Fruit fly (Drosophila melanogaster) whole organism, embryonic: ENCODE results near the gene Zif.

ENCODE experiments used
- Ada2b ChIP-seq: fragments of 200-800 bp; sonication (Bioruptor generic); IDR thresholded peaks from 2 replicates; pipeline ENCODE4 v1.3.6; 2022; ENCODE audit warnings: missing biosample characterization, missing genetic modification characterization
- CG10209 ChIP-seq: fragments of 200-800 bp; sonication (Bioruptor generic); optimal IDR thresholded peaks from 3 replicates; lab custom pipeline; 2017; ENCODE audit warnings: missing biosample characterization, mild to moderate bottlenecking, missing genetic modification characterization, missing genetic modification reagents
- CG10431 ChIP-seq: fragments of 200-800 bp; sonication (Bioruptor generic); optimal IDR thresholded peaks from 3 replicates; lab custom pipeline; 2018; ENCODE audit warnings: missing biosample characterization, mild to moderate bottlenecking, missing genetic modification characterization
- CG11560 ChIP-seq: fragments of 200-800 bp; sonication (Bioruptor generic); IDR thresholded peaks from 3 replicates; pipeline ENCODE4 v1.3.6; 2022; ENCODE audit warnings: missing biosample characterization, missing genetic modification characterization
- CG12104 ChIP-seq: fragments of 200-800 bp; sonication (Bioruptor generic); optimal IDR thresholded peaks from 3 replicates; lab custom pipeline; 2016; ENCODE audit warnings: missing biosample characterization, missing genetic modification characterization
- CG13424 ChIP-seq: fragments of 200-800 bp; sonication (Bioruptor generic); optimal IDR thresholded peaks from 2 replicates; lab custom pipeline; 2019; ENCODE audit warnings: missing biosample characterization, mild to moderate bottlenecking, missing genetic modification characterization, moderate library complexity
- CG13894 ChIP-seq: fragments of 200-800 bp; sonication (Bioruptor generic); optimal IDR thresholded peaks from 3 replicates; lab custom pipeline; 2018; ENCODE audit warnings: missing biosample characterization, mild to moderate bottlenecking, missing genetic modification characterization, moderate library complexity
- CG15479 ChIP-seq: fragments of 200-800 bp; sonication (Bioruptor generic); optimal IDR thresholded peaks from 3 replicates; lab custom pipeline; 2019; ENCODE audit warnings: missing biosample characterization, mild to moderate bottlenecking, missing genetic modification characterization, moderate library complexity
- CG15601 ChIP-seq: fragments of 200-800 bp; sonication (Bioruptor generic); optimal IDR thresholded peaks from 3 replicates; lab custom pipeline; 2019; ENCODE audit warnings: missing biosample characterization, mild to moderate bottlenecking, missing genetic modification characterization, moderate library complexity
- CG16813 ChIP-seq: fragments of 200-800 bp; sonication (Bioruptor generic); IDR thresholded peaks from 3 replicates; pipeline ENCODE4 v1.3.6; 2022; ENCODE audit warnings: missing biosample characterization, missing genetic modification characterization; ENCODE audit not compliant: partially characterized antibody
- CG17568 ChIP-seq: fragments of 200-800 bp; sonication (Bioruptor generic); optimal IDR thresholded peaks from 2 replicates; lab custom pipeline; 2018; ENCODE audit warnings: missing biosample characterization, mild to moderate bottlenecking, missing genetic modification characterization, moderate library complexity
- CG17612 ChIP-seq: fragments of 200-800 bp; sonication (Bioruptor generic); IDR thresholded peaks from 2 replicates; pipeline ENCODE4 v1.3.6; 2022; ENCODE audit warnings: missing biosample characterization, missing genetic modification characterization
- CG18764 ChIP-seq: fragments of 200-800 bp; sonication (Bioruptor generic); optimal IDR thresholded peaks from 3 replicates; lab custom pipeline; 2016; ENCODE audit warnings: missing biosample characterization, missing genetic modification characterization
- CG2678 ChIP-seq: fragments of 200-800 bp; sonication (Bioruptor generic); optimal IDR thresholded peaks from 3 replicates; lab custom pipeline; 2019; ENCODE audit warnings: missing biosample characterization, mild to moderate bottlenecking, missing genetic modification characterization, moderate library complexity
- CG3407 ChIP-seq: fragments of 200-800 bp; sonication (Bioruptor generic); optimal IDR thresholded peaks from 2 replicates; lab custom pipeline; 2018; ENCODE audit warnings: missing biosample characterization, mild to moderate bottlenecking, missing genetic modification characterization
- CG34224 ChIP-seq: fragments of 200-800 bp; sonication (Bioruptor generic); IDR thresholded peaks from 3 replicates; pipeline ENCODE4 v1.3.6; 2022; ENCODE audit warnings: missing biosample characterization, missing genetic modification characterization; ENCODE audit not compliant: partially characterized antibody
- CG43689 ChIP-seq: fragments of 200-800 bp; sonication (Bioruptor generic); IDR thresholded peaks from 2 replicates; pipeline ENCODE4 v1.3.6; 2022; ENCODE audit warnings: missing biosample characterization, missing genetic modification characterization
- CG4730 ChIP-seq: fragments of 200-800 bp; sonication (Bioruptor generic); IDR thresholded peaks from 2 replicates; pipeline ENCODE4 v1.3.6; 2022; ENCODE audit warnings: missing biosample characterization, missing genetic modification characterization
- CG8089 ChIP-seq: fragments of 200-800 bp; sonication (Bioruptor generic); optimal IDR thresholded peaks from 3 replicates; lab custom pipeline; 2016; ENCODE audit warnings: missing biosample characterization, missing genetic modification characterization
- CG9876 ChIP-seq: fragments of 200-800 bp; sonication (Bioruptor generic); optimal IDR thresholded peaks from 2 replicates; lab custom pipeline; 2016; ENCODE audit warnings: missing biosample characterization, missing genetic modification characterization
- CHES-1-like ChIP-seq: fragments of 200-800 bp; sonication (Bioruptor generic); optimal IDR thresholded peaks from 2 replicates; lab custom pipeline; 2016; ENCODE audit warnings: missing biosample characterization, missing genetic modification characterization
- Eip74EF ChIP-seq, 2 experiments: fragments of 200-800 bp in 1 of 2; fragments of >200 bp in 1 of 2; sonication (Bioruptor generic) in 1 of 2; optimal IDR thresholded peaks; 2 replicates each; lab custom pipeline; 2017 to 2019; ENCODE audit warnings: missing biosample characterization in 2 of 2, missing genetic modification characterization in 2 of 2, mild to moderate bottlenecking in 1 of 2, moderate library complexity in 1 of 2
- Gsc ChIP-seq: fragments of 200-800 bp; sonication (Bioruptor generic); IDR thresholded peaks from 2 replicates; pipeline ENCODE4 v1.3.6; 2022; ENCODE audit warnings: missing biosample characterization, missing genetic modification characterization
- Gug ChIP-seq: fragments of 200-800 bp; sonication (Bioruptor generic); IDR thresholded peaks from 4 replicates; pipeline ENCODE4 v1.3.6; 2022; ENCODE audit warnings: missing biosample characterization, missing genetic modification characterization
- HmgZ ChIP-seq: fragments of 200-800 bp; sonication (Bioruptor generic); optimal IDR thresholded peaks from 2 replicates; lab custom pipeline; 2018; ENCODE audit warnings: missing biosample characterization, mild to moderate bottlenecking, missing genetic modification characterization
- Kr ChIP-seq: fragments of 200-800 bp; sonication (Bioruptor generic); optimal IDR thresholded peaks from 2 replicates; lab custom pipeline; 2017; ENCODE audit warnings: missing biosample characterization, mild to moderate bottlenecking, missing genetic modification characterization
- Lhr ChIP-seq: fragments of 200-800 bp; sonication (Bioruptor generic); optimal IDR thresholded peaks from 3 replicates; lab custom pipeline; 2017; ENCODE audit warnings: mild to moderate bottlenecking, missing biosample characterization, missing genetic modification reagents, missing genetic modification characterization
- Mad ChIP-seq: fragments of 200-800 bp; sonication (Bioruptor generic); optimal IDR thresholded peaks from 2 replicates; lab custom pipeline; 2016; ENCODE audit warnings: missing biosample characterization, missing genetic modification characterization
- NC2α ChIP-seq: fragments of 200-800 bp; sonication (Bioruptor generic); optimal IDR thresholded peaks from 2 replicates; lab custom pipeline; 2016; ENCODE audit warnings: missing biosample characterization, missing genetic modification characterization
- Nf-YA ChIP-seq: fragments of 200-800 bp; sonication (Bioruptor generic); IDR thresholded peaks from 2 replicates; pipeline ENCODE4 v1.3.6; 2022; ENCODE audit warnings: missing biosample characterization, missing genetic modification characterization
- Opbp ChIP-seq: fragments of 200-800 bp; sonication (Bioruptor generic); IDR thresholded peaks from 3 replicates; pipeline ENCODE4 v1.3.6; 2022; ENCODE audit warnings: missing biosample characterization, missing genetic modification characterization; ENCODE audit not compliant: partially characterized antibody
- Usf ChIP-seq: fragments of 200-800 bp; sonication (Bioruptor generic); optimal IDR thresholded peaks from 2 replicates; lab custom pipeline; 2017; ENCODE audit warnings: missing genotype, missing biosample characterization, missing genetic modification characterization
- Xbp1 ChIP-seq: fragments of 200-800 bp; sonication (Bioruptor generic); optimal IDR thresholded peaks from 3 replicates; lab custom pipeline; 2016; ENCODE audit warnings: missing biosample characterization, mild to moderate bottlenecking, missing genetic modification characterization
- Xrp1 ChIP-seq: fragments of 200-800 bp; sonication (Bioruptor generic); IDR thresholded peaks from 2 replicates; pipeline ENCODE4 v1.3.6; 2022; ENCODE audit warnings: missing biosample characterization, missing genetic modification characterization
- cato ChIP-seq: fragments of 200-800 bp; sonication (Bioruptor generic); optimal IDR thresholded peaks from 2 replicates; lab custom pipeline; 2016; ENCODE audit warnings: missing biosample characterization, missing genetic modification characterization, borderline replicate concordance
- crol ChIP-seq: fragments of 200-800 bp; sonication (Bioruptor generic); IDR thresholded peaks from 2 replicates; pipeline ENCODE4 v1.3.6; 2022; ENCODE audit warnings: missing biosample characterization, missing genetic modification characterization
- dm ChIP-seq: fragments of 200-800 bp; sonication (Bioruptor generic); optimal IDR thresholded peaks from 3 replicates; lab custom pipeline; 2016; ENCODE audit warnings: missing biosample characterization, missing genetic modification characterization
- dpn ChIP-seq, 2 experiments: fragments of 200-800 bp; sonication (Bioruptor generic); optimal IDR thresholded peaks; 3 replicates each; lab custom pipeline; 2016; ENCODE audit warnings: missing biosample characterization in 2 of 2, missing genetic modification characterization in 2 of 2
- fd96Cb ChIP-seq: fragments of 200-800 bp; sonication (Bioruptor generic); optimal IDR thresholded peaks from 2 replicates; lab custom pipeline; 2018; ENCODE audit warnings: missing biosample characterization, mild to moderate bottlenecking, missing genetic modification characterization, moderate library complexity
- fu2 ChIP-seq: fragments of 200-800 bp; sonication (Bioruptor generic); optimal IDR thresholded peaks from 2 replicates; lab custom pipeline; 2016; ENCODE audit warnings: missing biosample characterization, missing genetic modification characterization
- grn ChIP-seq: fragments of 200-800 bp; sonication (Bioruptor generic); optimal IDR thresholded peaks from 3 replicates; lab custom pipeline; 2017; ENCODE audit warnings: missing biosample characterization, missing genetic modification characterization
- gsb-n ChIP-seq: fragments of 200-800 bp; sonication (Bioruptor generic); optimal IDR thresholded peaks from 3 replicates; lab custom pipeline; 2018; ENCODE audit warnings: missing biosample characterization, mild to moderate bottlenecking, missing genetic modification characterization
- h ChIP-seq: fragments of >200 bp; optimal IDR thresholded peaks from 2 replicates; lab custom pipeline; 2017
- klu ChIP-seq: fragments of 200-800 bp; sonication (Bioruptor generic); IDR thresholded peaks from 2 replicates; pipeline ENCODE4 v1.3.6; 2022; ENCODE audit warnings: missing biosample characterization, missing genetic modification characterization
- mam ChIP-seq: fragments of 200-800 bp; sonication (Bioruptor generic); optimal IDR thresholded peaks from 3 replicates; lab custom pipeline; 2016; ENCODE audit warnings: missing biosample characterization, missing genetic modification characterization
- nom ChIP-seq: fragments of 200-800 bp; sonication (Bioruptor generic); optimal IDR thresholded peaks from 2 replicates; lab custom pipeline; 2017; ENCODE audit warnings: missing biosample characterization, missing genetic modification characterization, mild to moderate bottlenecking, moderate library complexity, missing genetic modification reagents
- phol ChIP-seq: fragments of 200-800 bp; sonication (Bioruptor generic); optimal IDR thresholded peaks from 3 replicates; lab custom pipeline; 2018; ENCODE audit warnings: missing biosample characterization, mild to moderate bottlenecking, missing genetic modification characterization, moderate library complexity
- sima ChIP-seq: fragments of 200-800 bp; sonication (Bioruptor generic); optimal IDR thresholded peaks from 2 replicates; lab custom pipeline; 2016; ENCODE audit warnings: missing biosample characterization, missing genetic modification characterization
- slou ChIP-seq: fragments of 200-800 bp; sonication (Bioruptor generic); optimal IDR thresholded peaks from 3 replicates; lab custom pipeline; 2016; ENCODE audit warnings: missing biosample characterization, missing genetic modification characterization
- vfl ChIP-seq: fragments of 200-800 bp; sonication (Bioruptor generic); optimal IDR thresholded peaks from 2 replicates; lab custom pipeline; 2016; ENCODE audit warnings: missing biosample characterization, missing genetic modification characterization
- wor ChIP-seq: fragments of 200-800 bp; sonication (Bioruptor generic); IDR thresholded peaks from 2 replicates; pipeline ENCODE4 v1.3.6; 2022; ENCODE audit warnings: missing biosample characterization, missing genetic modification characterization
- zfh1 ChIP-seq: fragments of 200-800 bp; sonication (Bioruptor generic); IDR thresholded peaks from 3 replicates; pipeline ENCODE4 v1.3.6; 2022; ENCODE audit warnings: missing biosample characterization, missing genetic modification characterization

The Zif gene

dm6 chr3R:6409153-6409571, 47.7 kb upstream of the Zif start (continued):
- no peak for TF ChIP-seq Mad
- peak; percentile 87 for TF ChIP-seq nom (GFP tag; lab: Kevin White, UChicago)
- TF ChIP-seq gsb-n (tag; lab: Kevin White, UChicago) = no peak
- no peak for TF ChIP-seq Gug
- no peak for TF ChIP-seq slou (GFP tag; lab: Kevin White, UChicago)
- TF ChIP-seq dpn (GFP tag; optimal IDR thresholded peaks at IDR 0.05; lab: Kevin White, UChicago) = no peak
- TF ChIP-seq Usf (GFP tag; lab: Kevin White, UChicago) = no peak
- TF ChIP-seq CG15601 = peak; percentile 41
- no peak for TF ChIP-seq CG12104 (GFP tag; lab: Kevin White, UChicago)
- TF ChIP-seq klu = no peak
- peak; percentile 9 for TF ChIP-seq CG13424 (tag; lab: Kevin White, UChicago)
- no peak for TF ChIP-seq cato (GFP tag; lab: Kevin White, UChicago)
- TF ChIP-seq CG17568 (GFP tag; lab: Kevin White, UChicago) = no peak
- TF ChIP-seq Nf-YA (GFP tag; lab: Robert Waterston, UW) = no peak
- no peak for TF ChIP-seq CG9876 (GFP tag; lab: Kevin White, UChicago)
- TF ChIP-seq h (lab: Kevin White, UChicago) = no peak
- TF ChIP-seq Gsc (GFP tag; lab: Robert Waterston, UW) = no peak
- no peak for TF ChIP-seq HmgZ (tag; lab: Kevin White, UChicago)
- no peak for TF ChIP-seq vfl (GFP tag; lab: Kevin White, UChicago)
- no peak for TF ChIP-seq CG16813 (GFP tag; lab: Robert Waterston, UW)
- TF ChIP-seq CG11560 = no peak
- no peak for TF ChIP-seq CG43689 (GFP tag; lab: Robert Waterston, UW)
- TF ChIP-seq Xrp1 = peak; percentile 18; the same call in 1 of the 2 replicates
- TF ChIP-seq CG13894 (tag; lab: Kevin White, UChicago) = no peak
- TF ChIP-seq CG2678 (tag; lab: Kevin White, UChicago) = peak; percentile 8
- TF ChIP-seq Ada2b (GFP tag; lab: Robert Waterston, UW) = no peak
- TF ChIP-seq fu2 (GFP tag; lab: Kevin White, UChicago) = no peak
- TF ChIP-seq Eip74EF (GFP tag; optimal IDR thresholded peaks at IDR 0.05; lab: Kevin White, UChicago) = peak in 1 of 2 experiments; percentile 54
- TF ChIP-seq Kr (GFP tag; lab: Kevin White, UChicago) = no peak
- 0 out of 3 replicates have a peak, but pooled peaks have one; percentile 21 for TF ChIP-seq zfh1 (GFP tag; lab: Robert Waterston, UW)
- no peak for TF ChIP-seq grn (GFP tag; lab: Kevin White, UChicago)
- no peak for TF ChIP-seq wor (GFP tag; lab: Robert Waterston, UW)
- TF ChIP-seq CG18764 (GFP tag; lab: Kevin White, UChicago) = no peak
- TF ChIP-seq CG34224 (GFP tag; lab: Robert Waterston, UW) = no peak
- TF ChIP-seq CG10209 = no peak
- TF ChIP-seq CG3407 (GFP tag; lab: Kevin White, UChicago) = peak; percentile 21
- TF ChIP-seq Lhr (GFP tag; lab: Kevin White, UChicago) = no peak
- no peak for TF ChIP-seq CG4730 (GFP tag; lab: Robert Waterston, UW)
- TF ChIP-seq crol (GFP tag; lab: Robert Waterston, UW) = peak; percentile 63
- TF ChIP-seq CHES-1-like (GFP tag; lab: Kevin White, UChicago) = no peak
- TF ChIP-seq fd96Cb (tag; lab: Kevin White, UChicago) = no peak
- TF ChIP-seq CG8089 (GFP tag; lab: Kevin White, UChicago) = peak; percentile 0
- TF ChIP-seq Xbp1 (GFP tag; lab: Kevin White, UChicago) = no peak
- no peak for TF ChIP-seq mam (GFP tag; lab: Kevin White, UChicago)
- TF ChIP-seq sima = no peak
- TF ChIP-seq NC2α (GFP tag; lab: Kevin White, UChicago) = no peak
- TF ChIP-seq phol = no peak
- TF ChIP-seq CG10431 (GFP tag; lab: Kevin White, UChicago) = peak; percentile 55
- TF ChIP-seq CG17612 = no peak
- TF ChIP-seq dm (GFP tag; lab: Kevin White, UChicago) = no peak
- peak; percentile 15 for TF ChIP-seq CG15479 (GFP tag; lab: Kevin White, UChicago)
- no peak for TF ChIP-seq Opbp (GFP tag; lab: Robert Waterston, UW)
